Fruit fly (Drosophila melanogaster) whole organism, embryonic: Measurements from ENCODE around the gene CG11912.

Experiments used
- ATbp ChIP-seq: fragments of 200-800 bp; sonication (Bioruptor generic); optimal IDR thresholded peaks from 2 replicates; lab custom pipeline; 2017; ENCODE audit warnings: missing biosample characterization, mild to moderate bottlenecking, missing genetic modification characterization, missing genetic modification reagents
- BEAF-32 ChIP-seq: fragments of 200-800 bp; sonication (Bioruptor generic); optimal IDR thresholded peaks from 3 replicates; lab custom pipeline; 2017; ENCODE audit warnings: missing biosample characterization, missing genetic modification characterization, mild to moderate bottlenecking, moderate library complexity, missing genetic modification reagents
- Bdp1 ChIP-seq: fragments of 200-800 bp; sonication (Bioruptor generic); optimal IDR thresholded peaks from 3 replicates; lab custom pipeline; 2016; ENCODE audit warnings: missing biosample characterization, missing genetic modification characterization
- CG10267 ChIP-seq: fragments of 200-800 bp; sonication (Bioruptor generic); optimal IDR thresholded peaks from 2 replicates; lab custom pipeline; 2018; ENCODE audit warnings: missing biosample characterization, mild to moderate bottlenecking, missing genetic modification characterization, moderate library complexity
- CG12071 ChIP-seq: fragments of 200-800 bp; sonication (Bioruptor generic); optimal IDR thresholded peaks from 3 replicates; lab custom pipeline; 2018; ENCODE audit warnings: missing biosample characterization, mild to moderate bottlenecking, missing genetic modification characterization
- CG12659 ChIP-seq: fragments of 200-800 bp; sonication (Bioruptor generic); optimal IDR thresholded peaks from 3 replicates; lab custom pipeline; 2017; ENCODE audit warnings: mild to moderate bottlenecking, missing biosample characterization, missing genetic modification reagents, missing genetic modification characterization
- CG13287 ChIP-seq: fragments of 200-800 bp; sonication (Bioruptor generic); IDR thresholded peaks from 2 replicates; pipeline ENCODE4 v1.3.6; 2022; ENCODE audit warnings: missing biosample characterization, missing genetic modification characterization; ENCODE audit not compliant: partially characterized antibody
- CG13296 ChIP-seq: fragments of 200-800 bp; sonication (Bioruptor generic); optimal IDR thresholded peaks from 3 replicates; lab custom pipeline; 2018; ENCODE audit warnings: missing biosample characterization, mild to moderate bottlenecking, missing genetic modification characterization
- CG15479 ChIP-seq: fragments of 200-800 bp; sonication (Bioruptor generic); optimal IDR thresholded peaks from 3 replicates; lab custom pipeline; 2019; ENCODE audit warnings: missing biosample characterization, mild to moderate bottlenecking, missing genetic modification characterization, moderate library complexity
- CG1602 ChIP-seq: fragments of 200-800 bp; sonication (Bioruptor generic); optimal IDR thresholded peaks from 3 replicates; lab custom pipeline; 2016; ENCODE audit warnings: missing biosample characterization, missing genetic modification characterization
- CG16863 ChIP-seq: fragments of 200-800 bp; sonication (Bioruptor generic); optimal IDR thresholded peaks from 3 replicates; lab custom pipeline; 2016; ENCODE audit warnings: missing biosample characterization, missing genetic modification characterization
- CG17568 ChIP-seq: fragments of 200-800 bp; sonication (Bioruptor generic); optimal IDR thresholded peaks from 2 replicates; lab custom pipeline; 2018; ENCODE audit warnings: missing biosample characterization, mild to moderate bottlenecking, missing genetic modification characterization, moderate library complexity
- CG17829 ChIP-seq: fragments of 200-800 bp; optimal IDR thresholded peaks from 2 replicates; lab custom pipeline; 2019; ENCODE audit warnings: missing biosample characterization, mild to moderate bottlenecking, missing genetic modification characterization, moderate library complexity
- CG18599 ChIP-seq: fragments of 200-800 bp; sonication (Bioruptor generic); optimal IDR thresholded peaks from 3 replicates; lab custom pipeline; 2017; ENCODE audit warnings: missing biosample characterization, missing genetic modification characterization, mild to moderate bottlenecking, moderate library complexity, missing genetic modification reagents
- CG2199 ChIP-seq: fragments of 200-800 bp; sonication (Bioruptor generic); IDR thresholded peaks from 3 replicates; pipeline ENCODE4 v1.3.6; 2022; ENCODE audit warnings: missing biosample characterization, missing genetic modification characterization
- CG31365 ChIP-seq: fragments of 200-800 bp; sonication (Bioruptor generic); optimal IDR thresholded peaks from 2 replicates; lab custom pipeline; 2018; ENCODE audit warnings: missing biosample characterization, mild to moderate bottlenecking, missing genetic modification characterization
- CG34376 ChIP-seq: fragments of 200-800 bp; sonication (Bioruptor generic); optimal IDR thresholded peaks from 2 replicates; lab custom pipeline; 2018; ENCODE audit warnings: missing biosample characterization, mild to moderate bottlenecking, missing genetic modification characterization
- CG5180 ChIP-seq: fragments of 200-800 bp; sonication (Bioruptor generic); optimal IDR thresholded peaks from 3 replicates; lab custom pipeline; 2017; ENCODE audit warnings: missing biosample characterization, missing genetic modification characterization, mild to moderate bottlenecking, moderate library complexity, missing genetic modification reagents
- CG6254 ChIP-seq: fragments of 200-800 bp; sonication (Bioruptor generic); optimal IDR thresholded peaks from 3 replicates; lab custom pipeline; 2017; ENCODE audit warnings: mild to moderate bottlenecking, missing biosample characterization, missing genetic modification reagents, missing genetic modification characterization
- CG7556 ChIP-seq: fragments of 200-800 bp; sonication (Bioruptor generic); optimal IDR thresholded peaks from 2 replicates; lab custom pipeline; 2017; ENCODE audit warnings: missing biosample characterization, mild to moderate bottlenecking, missing genetic modification characterization
- CG7839 ChIP-seq: fragments of 200-800 bp; sonication (Bioruptor generic); optimal IDR thresholded peaks from 3 replicates; lab custom pipeline; 2018; ENCODE audit warnings: missing biosample characterization, mild to moderate bottlenecking, missing genetic modification characterization, moderate library complexity
- Dbx ChIP-seq: fragments of 200-800 bp; sonication (Bioruptor generic); IDR thresholded peaks from 3 replicates; pipeline ENCODE4 v1.3.6; 2022; ENCODE audit warnings: missing biosample characterization, missing genetic modification characterization
- Dip3 ChIP-seq: fragments of 200-800 bp; sonication (Bioruptor generic); optimal IDR thresholded peaks from 3 replicates; lab custom pipeline; 2016; ENCODE audit warnings: missing biosample characterization, missing genetic modification characterization
- GATAe ChIP-seq: fragments of 200-800 bp; sonication (Bioruptor generic); conservative IDR thresholded peaks from 2 replicates; pipeline ENCODE4 v1.3.6; 2022; ENCODE audit warnings: missing biosample characterization, missing genetic modification characterization
- Hey ChIP-seq: fragments of 200-800 bp; sonication (Bioruptor generic); optimal IDR thresholded peaks from 3 replicates; lab custom pipeline; 2018; ENCODE audit warnings: missing biosample characterization, mild to moderate bottlenecking, missing genetic modification characterization
- HmgZ ChIP-seq: fragments of 200-800 bp; sonication (Bioruptor generic); optimal IDR thresholded peaks from 2 replicates; lab custom pipeline; 2018; ENCODE audit warnings: missing biosample characterization, mild to moderate bottlenecking, missing genetic modification characterization
- Kr ChIP-seq: fragments of 200-800 bp; sonication (Bioruptor generic); optimal IDR thresholded peaks from 2 replicates; lab custom pipeline; 2017; ENCODE audit warnings: missing biosample characterization, mild to moderate bottlenecking, missing genetic modification characterization
- MBD-R2 ChIP-seq: fragments of 200-800 bp; sonication (Bioruptor generic); IDR thresholded peaks from 2 replicates; pipeline ENCODE4 v1.3.6; 2022; ENCODE audit warnings: missing biosample characterization, missing genetic modification characterization
- Meics ChIP-seq: fragments of 200-800 bp; sonication (Bioruptor generic); optimal IDR thresholded peaks from 2 replicates; lab custom pipeline; 2017; ENCODE audit warnings: missing biosample characterization, mild to moderate bottlenecking, missing genetic modification characterization
- al ChIP-seq: fragments of 200-800 bp; sonication (Bioruptor generic); IDR thresholded peaks from 2 replicates; pipeline ENCODE4 v1.3.6; 2022; ENCODE audit warnings: missing biosample characterization, missing genetic modification characterization
- ap ChIP-seq: fragments of 200-800 bp; sonication (Bioruptor generic); IDR thresholded peaks from 2 replicates; pipeline ENCODE4 v1.3.6; 2022; ENCODE audit warnings: missing biosample characterization, missing genetic modification characterization
- cwo ChIP-seq: fragments of 200-800 bp; sonication (Bioruptor generic); optimal IDR thresholded peaks from 3 replicates; lab custom pipeline; 2017; ENCODE audit warnings: missing biosample characterization, missing genetic modification characterization, mild to moderate bottlenecking, moderate library complexity, missing genetic modification reagents
- fru ChIP-seq: fragments of >200 bp; optimal IDR thresholded peaks from 2 replicates; lab custom pipeline; 2017
- gce ChIP-seq: fragments of 200-800 bp; sonication (Bioruptor generic); IDR thresholded peaks from 3 replicates; pipeline ENCODE4 v1.3.6; 2022; ENCODE audit warnings: missing biosample characterization, missing genetic modification characterization
- gcm ChIP-seq: fragments of 200-800 bp; sonication (Bioruptor generic); optimal IDR thresholded peaks from 2 replicates; lab custom pipeline; 2019; ENCODE audit warnings: missing biosample characterization, mild to moderate bottlenecking, missing genetic modification characterization, moderate library complexity
- grau ChIP-seq: fragments of 200-800 bp; optimal IDR thresholded peaks from 3 replicates; lab custom pipeline; 2019; ENCODE audit warnings: missing biosample characterization, mild to moderate bottlenecking, missing genetic modification characterization, moderate library complexity
- grn ChIP-seq: fragments of 200-800 bp; sonication (Bioruptor generic); optimal IDR thresholded peaks from 3 replicates; lab custom pipeline; 2017; ENCODE audit warnings: missing biosample characterization, missing genetic modification characterization
- lab ChIP-seq: fragments of 200-800 bp; sonication (Bioruptor generic); optimal IDR thresholded peaks from 3 replicates; lab custom pipeline; 2017; ENCODE audit warnings: missing biosample characterization, missing genetic modification characterization, mild to moderate bottlenecking, moderate library complexity, missing genetic modification reagents
- mirr ChIP-seq: fragments of 200-800 bp; sonication (Bioruptor generic); optimal IDR thresholded peaks from 3 replicates; lab custom pipeline; 2018; ENCODE audit warnings: missing biosample characterization, mild to moderate bottlenecking, missing genetic modification characterization
- nom ChIP-seq: fragments of 200-800 bp; sonication (Bioruptor generic); optimal IDR thresholded peaks from 2 replicates; lab custom pipeline; 2017; ENCODE audit warnings: missing biosample characterization, missing genetic modification characterization, mild to moderate bottlenecking, moderate library complexity, missing genetic modification reagents
- pb ChIP-seq: fragments of 200-800 bp; sonication (Bioruptor generic); optimal IDR thresholded peaks from 3 replicates; lab custom pipeline; 2016; ENCODE audit warnings: missing biosample characterization, missing genetic modification characterization
- pfk ChIP-seq: fragments of 200-800 bp; sonication (Bioruptor generic); optimal IDR thresholded peaks from 2 replicates; lab custom pipeline; 2018; ENCODE audit warnings: missing biosample characterization, mild to moderate bottlenecking, missing genetic modification characterization, moderate library complexity
- repo ChIP-seq: fragments of 200-800 bp; sonication (Bioruptor generic); optimal IDR thresholded peaks from 2 replicates; lab custom pipeline; 2016; ENCODE audit warnings: missing biosample characterization, missing genetic modification characterization
- shn ChIP-seq: fragments of 200-800 bp; sonication (Bioruptor generic); optimal IDR thresholded peaks from 3 replicates; lab custom pipeline; 2016; ENCODE audit warnings: missing biosample characterization, missing genetic modification characterization
- sim ChIP-seq: fragments of 200-800 bp; sonication (Bioruptor generic); IDR thresholded peaks from 2 replicates; pipeline ENCODE4 v1.3.6; 2022; ENCODE audit warnings: missing biosample characterization, missing genetic modification characterization
- tin ChIP-seq: fragments of 200-800 bp; sonication (Bioruptor generic); optimal IDR thresholded peaks from 3 replicates; lab custom pipeline; 2016; ENCODE audit warnings: missing biosample characterization, missing genetic modification characterization

CG11912 gene

dm6 chr2L:346781-347180 is 27.7 kb upstream of the CG11912 start:
- peak; percentile 51 for TF ChIP-seq CG15479 (GFP tag; lab: Kevin White, UChicago)
- no peak for TF ChIP-seq CG13287 (GFP tag; lab: Robert Waterston, UW)
- no peak for TF ChIP-seq shn (GFP tag; lab: Kevin White, UChicago)
- TF ChIP-seq CG2199 (GFP tag; lab: Robert Waterston, UW): 0 out of 3 replicates have a peak, but pooled peaks have one; percentile 67
- TF ChIP-seq fru (lab: Kevin White, UChicago): no peak
- TF ChIP-seq al (GFP tag; lab: Robert Waterston, UW): no peak
- TF ChIP-seq Dip3 (GFP tag; lab: Kevin White, UChicago): no peak
- no peak for TF ChIP-seq grau (tag; lab: Kevin White, UChicago)
- 0 out of 2 replicates have a peak, but pooled peaks have one; percentile 21 for TF ChIP-seq MBD-R2 (GFP tag; lab: Robert Waterston, UW)
- TF ChIP-seq CG10267 (tag; lab: Kevin White, UChicago): no peak
- no peak for TF ChIP-seq BEAF-32 (GFP tag; lab: Kevin White, UChicago)
- no peak for TF ChIP-seq ap (GFP tag; lab: Robert Waterston, UW)
- no peak for TF ChIP-seq CG7839
- no peak for TF ChIP-seq ATbp
- TF ChIP-seq CG12071: no peak
- no peak for TF ChIP-seq CG17568 (GFP tag; lab: Kevin White, UChicago)

- TF ChIP-seq tin (GFP tag; lab: Kevin White, UChicago): no peak
- no peak for TF ChIP-seq CG1602
- TF ChIP-seq gcm (GFP tag; lab: Kevin White, UChicago): no peak
- no peak for TF ChIP-seq CG16863 (GFP tag; lab: Kevin White, UChicago)
- TF ChIP-seq, all 482 proteins: peak for 0
Measured at dm6 chr2L:332235-332634, 13.2 kb upstream of the CG11912 start, which contains the start of gene CG31921. TSS of gene CG31921 (minus strand) at chr2L:332335.

- no peak for TF ChIP-seq CG7556 (GFP tag; lab: Kevin White, UChicago)
- peak; percentile 28 for TF ChIP-seq CG17829
Measured at dm6 chr2L:329661-330060, 10.6 kb upstream of the CG11912 start, which contains the start of gene CG43755. TSS of gene CG43755 (minus strand) at chr2L:329761.

- TF ChIP-seq CG34376 (GFP tag; lab: Kevin White, UChicago) (peak; percentile 60), Dbx (GFP tag; lab: Robert Waterston, UW) (no peak), CG18599 (peak; percentile 39), Bdp1 (GFP tag; lab: Kevin White, UChicago) (no peak), CG5180 (GFP tag; lab: Kevin White, UChicago) (peak; percentile 14), sim (GFP tag; lab: Robert Waterston, UW) (no peak), CG31365 (tag; lab: Kevin White, UChicago) (no peak), pb (no peak), HmgZ (peak; percentile 23), Hey (tag; lab: Kevin White, UChicago) (peak; percentile 94), cwo (GFP tag; lab: Kevin White, UChicago) (peak; percentile 0), mirr (GFP tag; lab: Kevin White, UChicago) (peak; percentile 87), CG12659 (GFP tag; lab: Kevin White, UChicago) (no peak), gce (no peak), Meics (GFP tag; lab: Kevin White, UChicago) (no peak), repo (GFP tag; lab: Kevin White, UChicago) (no peak), grn (peak; percentile 87), tin (GFP tag; lab: Kevin White, UChicago) (no peak), GATAe (peak; percentile 55), Kr (GFP tag; lab: Kevin White, UChicago) (no peak), lab (GFP tag; lab: Kevin White, UChicago) (peak; percentile 28), CG12071 (peak; percentile 46), nom (no peak), CG6254 (peak; percentile 29), CG13296 (GFP tag; lab: Kevin White, UChicago) (peak; percentile 24), pfk (GFP tag; lab: Kevin White, UChicago) (peak; percentile 16)
Measured at dm6 chr2L:322915-323314, 3.9 kb upstream of the CG11912 start.
